Fruit fly (Drosophila melanogaster) whole organism, pupa: ENCODE measurements around the gene hd.

Experiments
- CG10348 ChIP-seq: fragments of 200-800 bp; sonication (Bioruptor generic); IDR thresholded peaks from 2 replicates; pipeline ENCODE4 v1.3.6; 2022; ENCODE audit warnings: missing biosample characterization, missing genetic modification characterization
- CG12605 ChIP-seq: fragments of 200-800 bp; sonication (Bioruptor generic); IDR thresholded peaks from 2 replicates; pipeline ENCODE4 v1.3.6; 2022; ENCODE audit warnings: missing biosample characterization, missing genetic modification characterization
- CG13204 ChIP-seq: fragments of 200-800 bp; sonication (Bioruptor generic); optimal IDR thresholded peaks from 2 replicates; lab custom pipeline; 2018; ENCODE audit warnings: missing biosample characterization, mild to moderate bottlenecking, missing genetic modification characterization, moderate library complexity
- CG14655 ChIP-seq: fragments of 200-800 bp; sonication (Bioruptor generic); optimal IDR thresholded peaks from 3 replicates; lab custom pipeline; 2017; ENCODE audit warnings: mild to moderate bottlenecking, missing biosample characterization, missing genetic modification reagents, missing genetic modification characterization
- CG15710 ChIP-seq: fragments of 200-800 bp; sonication (Bioruptor generic); optimal IDR thresholded peaks from 2 replicates; lab custom pipeline; 2018; ENCODE audit warnings: missing biosample characterization, mild to moderate bottlenecking, missing genetic modification characterization, moderate library complexity
- CG17806 ChIP-seq: fragments of 200-800 bp; sonication (Bioruptor generic); optimal IDR thresholded peaks from 2 replicates; lab custom pipeline; 2018; ENCODE audit warnings: missing biosample characterization, mild to moderate bottlenecking, missing genetic modification characterization, moderate library complexity
- CG32121 ChIP-seq: fragments of 200-800 bp; sonication (Bioruptor generic); IDR thresholded peaks from 2 replicates; pipeline ENCODE4 v1.3.6; 2022; ENCODE audit warnings: missing biosample characterization, missing genetic modification characterization
- CG34367 ChIP-seq: fragments of 200-800 bp; sonication (Bioruptor generic); optimal IDR thresholded peaks from 2 replicates; lab custom pipeline; 2018; ENCODE audit warnings: missing biosample characterization, mild to moderate bottlenecking, missing genetic modification characterization
- CG4496 ChIP-seq: fragments of 200-800 bp; sonication (Bioruptor generic); IDR thresholded peaks from 3 replicates; pipeline ENCODE4 v1.3.6; 2022; ENCODE audit warnings: missing biosample characterization, missing genetic modification characterization
- CG8159 ChIP-seq: fragments of 200-800 bp; sonication (Bioruptor generic); optimal IDR thresholded peaks from 3 replicates; lab custom pipeline; 2018; ENCODE audit warnings: missing biosample characterization, mild to moderate bottlenecking, missing genetic modification characterization, moderate library complexity
- CG8301 ChIP-seq: fragments of 200-800 bp; sonication (Bioruptor generic); optimal IDR thresholded peaks from 2 replicates; lab custom pipeline; 2018; ENCODE audit warnings: missing biosample characterization, mild to moderate bottlenecking, missing genetic modification characterization
- CG9948 ChIP-seq: fragments of 200-800 bp; sonication (Bioruptor generic); optimal IDR thresholded peaks from 2 replicates; lab custom pipeline; 2018; ENCODE audit warnings: missing biosample characterization, mild to moderate bottlenecking, missing genetic modification characterization, moderate library complexity
- D1 ChIP-seq: fragments of 200-800 bp; sonication (Bioruptor generic); optimal IDR thresholded peaks from 2 replicates; lab custom pipeline; 2018; ENCODE audit warnings: missing biosample characterization, mild to moderate bottlenecking, missing genetic modification characterization, moderate library complexity
- EcR ChIP-seq: fragments of 200-800 bp; sonication (Bioruptor generic); optimal IDR thresholded peaks from 3 replicates; lab custom pipeline; 2019; ENCODE audit warnings: missing biosample characterization, missing genetic modification characterization, mild to moderate bottlenecking, moderate library complexity, missing genetic modification reagents
- Ets98B ChIP-seq: fragments of 200-800 bp; sonication (Bioruptor generic); IDR thresholded peaks from 2 replicates; pipeline ENCODE4 v1.3.6; 2022; ENCODE audit warnings: missing biosample characterization, missing genetic modification characterization
- Pif1A ChIP-seq: fragments of 200-800 bp; sonication (Bioruptor generic); optimal IDR thresholded peaks from 3 replicates; lab custom pipeline; 2016; ENCODE audit warnings: missing biosample characterization, missing genetic modification characterization
- Pif1B ChIP-seq: fragments of 200-800 bp; sonication (Bioruptor generic); optimal IDR thresholded peaks from 3 replicates; lab custom pipeline; 2016; ENCODE audit warnings: missing biosample characterization, missing genetic modification characterization
- Snoo ChIP-seq: fragments of 200-800 bp; sonication (Bioruptor generic); optimal IDR thresholded peaks from 3 replicates; lab custom pipeline; 2017; ENCODE audit warnings: missing biosample characterization, mild to moderate bottlenecking, missing genetic modification characterization, inconsistent platforms
- fd96Ca ChIP-seq: fragments of 200-800 bp; sonication (Bioruptor generic); IDR thresholded peaks from 3 replicates; pipeline ENCODE4 v1.3.6; 2022; ENCODE audit warnings: missing biosample characterization, missing genetic modification characterization
- gl ChIP-seq: fragments of 200-800 bp; sonication (Bioruptor generic); optimal IDR thresholded peaks from 2 replicates; lab custom pipeline; 2018; ENCODE audit warnings: missing biosample characterization, mild to moderate bottlenecking, missing genetic modification characterization
- rn ChIP-seq: fragments of 200-800 bp; sonication (Bioruptor generic); IDR thresholded peaks from 2 replicates; pipeline ENCODE4 v1.3.6; 2022; ENCODE audit warnings: missing biosample characterization, missing genetic modification characterization

Gene hd

dm6 chr3R:5354373-5355134, 20.2 kb downstream of the hd start, which contains the start of the genes CG11999 and CG1161:
TSS of gene CG11999 (minus strand) at chr3R:5354747.
TSS of gene CG1161 (plus strand) at chr3R:5355092.
- TF ChIP-seq CG8159 (tag; lab: Kevin White, UChicago) = peak; percentile 48
- no peak for TF ChIP-seq CG13204 (GFP tag; lab: Kevin White, UChicago)

dm6 chr3R:5350393-5350972, 24.3 kb downstream of the hd start, which contains the start of gene mtd:
TSS of gene mtd (minus strand) at chr3R:5350443.
- TF ChIP-seq fd96Ca (GFP tag; lab: Robert Waterston, UW) (no peak), CG32121 (GFP tag; lab: Robert Waterston, UW) (no peak), CG13204 (GFP tag; lab: Kevin White, UChicago) (no peak), Snoo (no peak), CG17806 (no peak), CG8159 (tag; lab: Kevin White, UChicago) (no peak), CG4496 (GFP tag; lab: Robert Waterston, UW) (no peak), Ets98B (GFP tag; lab: Robert Waterston, UW) (no peak), EcR (no peak), CG14655 (no peak), Pif1B (GFP tag; lab: Kevin White, UChicago) (no peak), CG15710 (no peak), Pif1A (GFP tag; lab: Kevin White, UChicago) (no peak), CG8301 (tag; lab: Kevin White, UChicago) (no peak), rn (no peak), D1 (tag; lab: Kevin White, UChicago) (no peak), CG12605 (GFP tag; lab: Robert Waterston, UW) (no peak), gl (tag; lab: Kevin White, UChicago) (no peak), CG9948 (tag; lab: Kevin White, UChicago) (no peak), CG10348 (no peak)

dm6 chr3R:5346707-5347323, 27.9 kb downstream of the hd start:
- TF ChIP-seq CG8301 (tag; lab: Kevin White, UChicago) (no peak), D1 (tag; lab: Kevin White, UChicago) (no peak), CG32121 (GFP tag; lab: Robert Waterston, UW) (no peak), CG14655 (no peak), CG9948 (tag; lab: Kevin White, UChicago) (no peak)

dm6 chr3R:5331764-5332405, 42.9 kb downstream of the hd start:
- TF ChIP-seq CG17806 (peak; percentile 62), Snoo (no peak), EcR (peak; percentile 91), CG9948 (tag; lab: Kevin White, UChicago) (peak; percentile 60), D1 (tag; lab: Kevin White, UChicago) (no peak), CG15710 (peak; percentile 63), Pif1B (GFP tag; lab: Kevin White, UChicago) (peak; percentile 16), CG4496 (GFP tag; lab: Robert Waterston, UW) (0 out of 3 replicates have a peak, but pooled peaks have one; percentile 20), CG8301 (tag; lab: Kevin White, UChicago) (no peak), Pif1A (GFP tag; lab: Kevin White, UChicago) (peak; percentile 17), CG34367 (tag; lab: Kevin White, UChicago) (peak; percentile 35), CG12605 (GFP tag; lab: Robert Waterston, UW) (no peak), CG14655 (no peak), rn (no peak), gl (tag; lab: Kevin White, UChicago) (no peak), CG13204 (GFP tag; lab: Kevin White, UChicago) (no peak), fd96Ca (GFP tag; lab: Robert Waterston, UW) (no peak), CG10348 (no peak), CG32121 (GFP tag; lab: Robert Waterston, UW) (no peak), CG8159 (tag; lab: Kevin White, UChicago) (peak; percentile 72), Ets98B (GFP tag; lab: Robert Waterston, UW) (no peak)

dm6 chr3R:5330338-5330737, 44.4 kb downstream of the hd start:
- peak; percentile 15 for TF ChIP-seq CG9948 (tag; lab: Kevin White, UChicago)
- no peak for TF ChIP-seq CG32121 (GFP tag; lab: Robert Waterston, UW)
- no peak for TF ChIP-seq Snoo
- no peak for TF ChIP-seq EcR
- no peak for TF ChIP-seq CG12605 (GFP tag; lab: Robert Waterston, UW)
- no peak for TF ChIP-seq fd96Ca (GFP tag; lab: Robert Waterston, UW)
- no peak for TF ChIP-seq CG10348
- no peak for TF ChIP-seq rn
- 0 out of 2 replicates have a peak, but pooled peaks have one; percentile 21 for TF ChIP-seq Ets98B (GFP tag; lab: Robert Waterston, UW)
- peak; percentile 21 for TF ChIP-seq CG8301 (tag; lab: Kevin White, UChicago)
- TF ChIP-seq CG34367 (tag; lab: Kevin White, UChicago) = no peak
- TF ChIP-seq Pif1B (GFP tag; lab: Kevin White, UChicago) = no peak
- TF ChIP-seq gl (tag; lab: Kevin White, UChicago) = no peak
- no peak for TF ChIP-seq D1 (tag; lab: Kevin White, UChicago)
- TF ChIP-seq CG15710 = peak; percentile 19
- peak; percentile 42 for TF ChIP-seq CG14655
- no peak for TF ChIP-seq CG4496 (GFP tag; lab: Robert Waterston, UW)
- TF ChIP-seq CG13204 (GFP tag; lab: Kevin White, UChicago) = no peak
- TF ChIP-seq CG17806 = peak; percentile 22
- TF ChIP-seq CG8159 (tag; lab: Kevin White, UChicago) = peak; percentile 43
- TF ChIP-seq Pif1A (GFP tag; lab: Kevin White, UChicago) = peak; percentile 32
